Worm (Caenorhabditis elegans) whole organism, late embryonic: Measurements from ENCODE around the gene R105.1.

Experiments used
- C38D4.7 ChIP-seq: fragments of 200-800 bp; sonication (Bioruptor generic); optimal IDR thresholded peaks from 2 replicates; lab custom pipeline; 2018; ENCODE audit warnings: mild to moderate bottlenecking, missing genetic modification characterization, moderate library complexity, missing compliant biosample characterization
- F13H6.1 ChIP-seq: sonication (generic microtip); optimal IDR thresholded peaks from 2 replicates; lab custom pipeline; 2016; ENCODE audit warnings: missing genetic modification characterization, missing compliant biosample characterization
- K02D7.2 ChIP-seq: sonication (generic microtip); optimal IDR thresholded peaks from 2 replicates; lab custom pipeline; 2017; ENCODE audit warnings: mild to moderate bottlenecking, missing genetic modification characterization, missing compliant biosample characterization
- K09A11.1 ChIP-seq: sonication (generic microtip); optimal IDR thresholded peaks from 2 replicates; lab custom pipeline; 2017; ENCODE audit warnings: antibody characterized with exemption, mild to moderate bottlenecking, missing genetic modification characterization, missing compliant biosample characterization; ENCODE audit not compliant: insufficient read depth
- Y22D7AL.16 ChIP-seq: sonication (generic microtip); optimal IDR thresholded peaks from 2 replicates; lab custom pipeline; 2016; ENCODE audit warnings: missing genetic modification characterization, missing compliant biosample characterization
- ahr-1 ChIP-seq: sonication (generic microtip); optimal IDR thresholded peaks from 2 replicates; lab custom pipeline; 2016; ENCODE audit warnings: missing genetic modification characterization, missing compliant biosample characterization
- ama-1 ChIP-seq: fragments of 150-350 bp; optimal IDR thresholded peaks from 2 replicates; lab custom pipeline; 2014
- ceh-14 ChIP-seq: sonication (generic microtip); optimal IDR thresholded peaks from 2 replicates; lab custom pipeline; 2016; ENCODE audit warnings: missing genotype, missing genetic modification characterization, missing compliant biosample characterization
- ceh-19 ChIP-seq: fragments of 200-800 bp; sonication (Bioruptor generic); optimal IDR thresholded peaks from 2 replicates; lab custom pipeline; 2018; ENCODE audit warnings: mild to moderate bottlenecking, missing genetic modification characterization, missing compliant biosample characterization
- ceh-2 ChIP-seq: sonication (generic microtip); optimal IDR thresholded peaks from 2 replicates; lab custom pipeline; 2016; ENCODE audit warnings: missing genotype, missing genetic modification characterization, missing compliant biosample characterization
- ceh-22 ChIP-seq: sonication (generic microtip); optimal IDR thresholded peaks from 2 replicates; lab custom pipeline; 2017; ENCODE audit warnings: missing biosample characterization, missing genetic modification characterization
- ceh-24 ChIP-seq: sonication (generic microtip); optimal IDR thresholded peaks from 2 replicates; lab custom pipeline; 2016; ENCODE audit warnings: mild to moderate bottlenecking, missing genetic modification characterization, missing compliant biosample characterization
- ceh-31 ChIP-seq: sonication (generic microtip); optimal IDR thresholded peaks from 2 replicates; lab custom pipeline; 2016; ENCODE audit warnings: missing genetic modification characterization, missing compliant biosample characterization
- ceh-45 ChIP-seq: fragments of 200-800 bp; sonication (Bioruptor generic); IDR thresholded peaks from 2 replicates; pipeline ENCODE4 v1.3.6; 2022; ENCODE audit warnings: missing genetic modification reagents, missing genetic modification characterization, missing compliant biosample characterization
- ceh-48 ChIP-seq: sonication (generic microtip); optimal IDR thresholded peaks from 2 replicates; lab custom pipeline; 2016; ENCODE audit warnings: missing genetic modification characterization, inconsistent platforms, missing compliant biosample characterization
- che-1 ChIP-seq: sonication (generic microtip); optimal IDR thresholded peaks from 2 replicates; lab custom pipeline; 2016; ENCODE audit warnings: mild to moderate bottlenecking, missing genetic modification characterization, missing compliant biosample characterization
- dve-1 ChIP-seq: sonication (generic microtip); optimal IDR thresholded peaks from 2 replicates; lab custom pipeline; 2017; ENCODE audit warnings: antibody characterized with exemption, mild to moderate bottlenecking, missing genetic modification characterization, missing compliant biosample characterization
- elt-2 ChIP-seq: sonication (generic microtip); optimal IDR thresholded peaks from 2 replicates; lab custom pipeline; 2016; ENCODE audit warnings: missing genetic modification reagents, missing genetic modification characterization, missing compliant biosample characterization
- elt-4 ChIP-seq: sonication (generic microtip); optimal IDR thresholded peaks from 2 replicates; lab custom pipeline; 2016; ENCODE audit warnings: missing genetic modification characterization, missing compliant biosample characterization
- ets-4 ChIP-seq: sonication (generic microtip); optimal IDR thresholded peaks from 2 replicates; lab custom pipeline; 2016; ENCODE audit warnings: missing genetic modification characterization, missing compliant biosample characterization
- fax-1 ChIP-seq: sonication (generic microtip); optimal IDR thresholded peaks from 2 replicates; lab custom pipeline; 2016; ENCODE audit warnings: missing genotype, missing genetic modification characterization, missing compliant biosample characterization
- fkh-10 ChIP-seq: fragments of 150-350 bp; optimal IDR thresholded peaks from 2 replicates; lab custom pipeline; 2014; ENCODE audit warnings: missing biosample characterization, missing genetic modification reagents, missing genetic modification characterization
- fkh-6 ChIP-seq: sonication (generic microtip); optimal IDR thresholded peaks from 2 replicates; lab custom pipeline; 2016; ENCODE audit warnings: missing genetic modification characterization, missing compliant biosample characterization
- gmeb-2 ChIP-seq: sonication (generic microtip); optimal IDR thresholded peaks from 2 replicates; lab custom pipeline; 2016; ENCODE audit warnings: missing genetic modification characterization, inconsistent platforms, missing compliant biosample characterization
- hlh-13 ChIP-seq: fragments of 200-800 bp; sonication (Bioruptor generic); optimal IDR thresholded peaks from 2 replicates; lab custom pipeline; 2018; ENCODE audit warnings: mild to moderate bottlenecking, missing genetic modification characterization, missing compliant biosample characterization
- hlh-15 ChIP-seq: sonication (generic microtip); optimal IDR thresholded peaks from 2 replicates; lab custom pipeline; 2016; ENCODE audit warnings: missing genetic modification characterization, missing compliant biosample characterization
- hlh-30 ChIP-seq: sonication (generic microtip); optimal IDR thresholded peaks from 2 replicates; lab custom pipeline; 2017; ENCODE audit warnings: antibody characterized with exemption, missing genetic modification characterization, missing compliant biosample characterization; ENCODE audit not compliant: insufficient read depth
- hlh-6 ChIP-seq: sonication (generic microtip); optimal IDR thresholded peaks from 2 replicates; lab custom pipeline; 2016; ENCODE audit warnings: missing genotype, missing genetic modification characterization, missing compliant biosample characterization
- hlh-8 ChIP-seq: sonication (generic microtip); optimal IDR thresholded peaks from 2 replicates; lab custom pipeline; 2016; ENCODE audit warnings: missing genotype, missing genetic modification characterization, missing compliant biosample characterization
- lim-6 ChIP-seq: sonication (generic microtip); optimal IDR thresholded peaks from 2 replicates; lab custom pipeline; 2016; ENCODE audit warnings: missing genetic modification characterization, missing compliant biosample characterization
- madf-2 ChIP-seq: sonication (generic microtip); optimal IDR thresholded peaks from 2 replicates; lab custom pipeline; 2017; ENCODE audit warnings: missing genetic modification characterization, missing compliant biosample characterization
- mec-3 ChIP-seq: sonication (generic microtip); optimal IDR thresholded peaks from 2 replicates; lab custom pipeline; 2016; ENCODE audit warnings: borderline replicate concordance, missing genetic modification characterization, missing compliant biosample characterization
- nhr-11 ChIP-seq: fragments of 150-350 bp; optimal IDR thresholded peaks from 2 replicates; lab custom pipeline; 2014; ENCODE audit warnings: missing biosample characterization, missing genetic modification characterization
- nhr-232 ChIP-seq: sonication (generic microtip); optimal IDR thresholded peaks from 2 replicates; lab custom pipeline; 2016; ENCODE audit warnings: missing genetic modification characterization, missing compliant biosample characterization
- npax-4 ChIP-seq: sonication (generic microtip); optimal IDR thresholded peaks from 2 replicates; lab custom pipeline; 2016; ENCODE audit warnings: missing genetic modification characterization, missing compliant biosample characterization
- pax-1 ChIP-seq: fragments of 150-350 bp; optimal IDR thresholded peaks from 2 replicates; lab custom pipeline; 2014; ENCODE audit warnings: missing biosample characterization, missing genetic modification characterization
- pha-4 ChIP-seq: fragments of 150-350 bp; optimal IDR thresholded peaks from 2 replicates; lab custom pipeline; 2018; ENCODE audit warnings: missing biosample characterization, missing genetic modification reagents, missing genetic modification characterization
- pqm-1 ChIP-seq: sonication (generic microtip); optimal IDR thresholded peaks from 2 replicates; lab custom pipeline; 2016; ENCODE audit warnings: missing genetic modification characterization, missing compliant biosample characterization
- ref-2 ChIP-seq: sonication (generic microtip); optimal IDR thresholded peaks from 2 replicates; lab custom pipeline; 2016; ENCODE audit warnings: missing genetic modification characterization, missing compliant biosample characterization
- rnt-1 ChIP-seq: sonication (generic microtip); optimal IDR thresholded peaks from 2 replicates; lab custom pipeline; 2016; ENCODE audit warnings: missing genetic modification characterization, missing compliant biosample characterization
- sdc-2 ChIP-seq: sonication (generic microtip); optimal IDR thresholded peaks from 2 replicates; lab custom pipeline; 2016; ENCODE audit warnings: missing genotype, missing genetic modification characterization, missing compliant biosample characterization
- sox-2 ChIP-seq: fragments of 200-800 bp; sonication (Bioruptor generic); IDR thresholded peaks from 2 replicates; pipeline ENCODE4 v1.3.6; 2022; ENCODE audit warnings: missing genetic modification reagents, missing genetic modification characterization, missing compliant biosample characterization
- sox-4 ChIP-seq: sonication (generic microtip); optimal IDR thresholded peaks from 2 replicates; lab custom pipeline; 2017; ENCODE audit warnings: mild to moderate bottlenecking, missing genetic modification characterization, inconsistent platforms, missing compliant biosample characterization
- syd-9 ChIP-seq: sonication (generic microtip); optimal IDR thresholded peaks from 2 replicates; lab custom pipeline; 2016; ENCODE audit warnings: mild to moderate bottlenecking, missing genetic modification characterization, moderate library complexity, missing compliant biosample characterization
- tbx-2 ChIP-seq: sonication (generic microtip); optimal IDR thresholded peaks from 2 replicates; lab custom pipeline; 2016; ENCODE audit warnings: missing genetic modification characterization, missing compliant biosample characterization
- tbx-7 ChIP-seq: sonication (generic microtip); optimal IDR thresholded peaks from 2 replicates; lab custom pipeline; 2016; ENCODE audit warnings: missing genotype, missing genetic modification characterization, missing compliant biosample characterization
- ttx-3 ChIP-seq: sonication (generic microtip); optimal IDR thresholded peaks from 2 replicates; lab custom pipeline; 2016; ENCODE audit warnings: missing genetic modification reagents, missing genetic modification characterization, missing compliant biosample characterization
- unc-3 ChIP-seq, 2 experiments: fragments of 200-800 bp in 1 of 2; sonication (Bioruptor generic) in 1 of 2; sonication (generic microtip) in 1 of 2; conservative IDR thresholded peaks in 1 of 2; optimal IDR thresholded peaks in 1 of 2; 2 replicates each; pipeline versions ENCODE4 v1.3.6 to Lab custom; 2016 to 2022; ENCODE audit warnings: missing compliant biosample characterization in 2 of 2, missing genetic modification characterization in 2 of 2, missing genetic modification reagents in 1 of 2
- unc-42 ChIP-seq: sonication (generic microtip); optimal IDR thresholded peaks from 2 replicates; lab custom pipeline; 2016; ENCODE audit warnings: missing genotype, missing genetic modification characterization, missing compliant biosample characterization
- zip-5 ChIP-seq: sonication (generic microtip); optimal IDR thresholded peaks from 2 replicates; lab custom pipeline; 2016; ENCODE audit warnings: missing genetic modification characterization, missing compliant biosample characterization
- ztf-16 ChIP-seq: sonication (generic microtip); optimal IDR thresholded peaks from 2 replicates; lab custom pipeline; 2017; ENCODE audit warnings: missing genetic modification characterization, missing compliant biosample characterization

Gene R105.1

ce11 chrIV:4660151-4661041, 26.9 kb downstream of the R105.1 start, which contains the start of the genes F29B9.11 and jmjd-1.2:
F29B9.11 (minus strand) TSS chrIV:4660201.
jmjd-1.2 (plus strand) TSS chrIV:4660991.
- TF ChIP-seq sox-4 (tag; lab: Kevin White, UChicago) (no peak), pqm-1 (tag; lab: Kevin White, UChicago) (peak; percentile 92), ceh-22 (tag; lab: Kevin White, UChicago) (no peak), mec-3 (peak; percentile 82), ceh-24 (tag; lab: Kevin White, UChicago) (no peak), ahr-1 (tag; lab: Kevin White, UChicago) (peak; percentile 95), hlh-6 (tag; lab: Kevin White, UChicago) (peak; percentile 73), ceh-45 (GFP tag; lab: Robert Waterston, UW) (0 out of 2 replicates have a peak, but pooled peaks have one; percentile 57), ceh-31 (tag; lab: Kevin White, UChicago) (peak; percentile 100), ama-1 (no peak), ttx-3 (tag; lab: Kevin White, UChicago) (peak; percentile 71), ceh-48 (tag; lab: Kevin White, UChicago) (no peak), lim-6 (tag; lab: Kevin White, UChicago) (peak; percentile 91), pax-1 (tag; lab: Kevin White, UChicago) (peak; percentile 33), che-1 (tag; lab: Kevin White, UChicago) (peak; percentile 46), tbx-7 (peak; percentile 99), hlh-13 (peak; percentile 23), unc-3 (GFP tag; conservative IDR thresholded peaks at IDR 0.05; lab: Robert Waterston, UW) (no peak), unc-3 (tag; optimal IDR thresholded peaks at IDR 0.05; lab: Kevin White, UChicago) (peak; percentile 72), sox-2 (GFP tag; lab: Robert Waterston, UW) (no peak), ceh-2 (tag; lab: Kevin White, UChicago) (peak; percentile 99), ceh-19 (peak; percentile 61), hlh-15 (peak; percentile 70), pha-4 (tag; lab: Kevin White, UChicago) (no peak), ref-2 (tag; lab: Kevin White, UChicago) (peak; percentile 99), ets-4 (peak; percentile 99), tbx-2 (tag; lab: Kevin White, UChicago) (peak; percentile 99), elt-4 (tag; lab: Kevin White, UChicago) (no peak), zip-5 (tag; lab: Kevin White, UChicago) (peak; percentile 99), gmeb-2 (tag; lab: Kevin White, UChicago) (peak; percentile 49), nhr-232 (no peak), Y22D7AL.16 (tag; lab: Kevin White, UChicago) (peak; percentile 9), rnt-1 (tag; lab: Kevin White, UChicago) (peak; percentile 97), sdc-2 (tag; lab: Kevin White, UChicago) (peak; percentile 75), hlh-8 (tag; lab: Kevin White, UChicago) (peak; percentile 94), F13H6.1 (peak; percentile 96), fkh-10 (no peak), syd-9 (tag; lab: Kevin White, UChicago) (peak; percentile 90), ceh-14 (tag; lab: Kevin White, UChicago) (peak; percentile 95), dve-1 (tag; lab: Kevin White, UChicago) (peak; percentile 39), hlh-30 (no peak), elt-2 (tag; lab: Kevin White, UChicago) (peak; percentile 91), madf-2 (tag; lab: Kevin White, UChicago) (peak; percentile 58), unc-42 (tag; lab: Kevin White, UChicago) (peak; percentile 83), K09A11.1 (tag; lab: Kevin White, UChicago) (no peak), npax-4 (tag; lab: Kevin White, UChicago) (no peak), ztf-16 (tag; lab: Kevin White, UChicago) (peak; percentile 72), fkh-6 (peak; percentile 79), nhr-11 (tag; lab: Kevin White, UChicago) (no peak), C38D4.7 (GFP tag; lab: Kevin White, UChicago) (peak; percentile 14), K02D7.2 (tag; lab: Kevin White, UChicago) (no peak), fax-1 (peak; percentile 95)
